Worm (Caenorhabditis elegans): ENCODE results near the gene cld-1.

DNA sequence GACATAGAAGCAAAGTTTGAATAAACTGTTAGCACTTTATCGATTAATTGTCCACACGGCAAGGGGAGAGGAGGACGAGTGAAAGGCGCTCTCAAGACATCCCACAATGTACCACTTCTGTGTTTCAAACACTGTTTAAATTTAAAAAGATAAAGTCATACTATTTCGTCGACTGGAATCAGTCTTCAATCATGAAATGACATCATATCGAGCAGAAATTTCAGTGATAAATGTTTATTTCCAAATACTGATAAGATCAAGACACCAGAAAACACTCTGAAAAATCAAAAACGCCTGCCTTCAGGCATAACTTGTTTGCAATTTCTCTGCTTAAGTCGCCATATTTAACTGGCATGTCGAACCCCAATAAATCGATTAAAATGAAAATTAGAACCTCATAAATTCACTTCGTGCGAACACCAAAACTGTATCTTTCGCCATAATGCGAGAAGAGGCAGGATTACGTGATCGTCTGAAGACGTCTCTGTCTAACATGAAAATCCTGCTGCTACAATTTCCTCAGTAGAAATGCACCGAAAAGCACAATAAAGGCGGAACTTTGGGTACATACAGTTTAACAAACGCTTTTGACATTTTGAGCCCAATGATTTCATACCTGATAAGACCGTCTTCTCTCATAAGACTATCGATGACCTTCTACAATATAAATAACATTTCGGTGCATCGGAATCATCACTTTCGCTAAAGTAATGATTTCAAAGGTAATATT, 42.4 kb upstream of the cld-1 start, which contains the start of gene K10D11.2:
- TF ChIP-seq fkh-10 (GFP tag; optimal IDR thresholded peaks at IDR 0.05): no peak
- no peak for TF ChIP-seq tbx-2 (tag; optimal IDR thresholded peaks at IDR 0.05)
- TF ChIP-seq nhr-11 (tag; optimal IDR thresholded peaks at IDR 0.05): no peak
- no peak for TF ChIP-seq nfya-1 (tag; optimal IDR thresholded peaks at IDR 0.05)
- TF ChIP-seq dmd-4 (tag; optimal IDR thresholded peaks at IDR 0.05; ENCODE audit: borderline replicate concordance): no peak
- TF ChIP-seq pha-4 (tag; optimal IDR thresholded peaks at IDR 0.05): no peak
- TF ChIP-seq pag-3 (tag; optimal IDR thresholded peaks at IDR 0.05; ENCODE audit: borderline replicate concordance): no peak
- no peak for TF ChIP-seq ceh-6 (GFP tag; optimal IDR thresholded peaks at IDR 0.05)
- TF ChIP-seq nhr-232 (tag; optimal IDR thresholded peaks at IDR 0.05): no peak
- TF ChIP-seq lim-6 (tag; optimal IDR thresholded peaks at IDR 0.05): no peak
- TF ChIP-seq npax-4 (tag; optimal IDR thresholded peaks at IDR 0.05): no peak
- no peak for TF ChIP-seq ref-2 (tag; optimal IDR thresholded peaks at IDR 0.05)
- TF ChIP-seq hlh-8 (tag; optimal IDR thresholded peaks at IDR 0.05): no peak

All from whole organism, late embryonic.